Fruit fly (Drosophila melanogaster): Measurements from ENCODE around the gene path.

DNA sequence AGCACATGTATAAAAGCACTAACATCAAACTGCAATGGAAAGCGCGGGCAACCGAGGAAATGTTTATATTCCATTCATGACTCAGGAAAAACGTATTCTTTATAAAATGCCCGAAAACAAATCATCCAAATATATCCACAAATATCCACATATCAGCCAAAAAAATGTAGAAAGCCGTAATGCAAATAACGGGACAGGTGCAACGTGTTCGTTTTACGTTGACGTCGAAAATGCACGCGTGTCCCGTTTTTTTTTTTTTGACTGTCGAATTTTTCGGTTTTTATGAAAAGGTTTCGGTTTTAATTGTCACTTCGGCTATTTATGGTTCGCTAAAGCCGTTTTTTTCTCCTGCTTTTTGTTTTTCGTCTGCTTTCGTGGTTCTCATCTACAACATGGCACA lies 598 bp downstream of the path start:
- no peak for TF ChIP-seq Myc (optimal IDR thresholded peaks at IDR 0.05)
- no peak for TF ChIP-seq psq (optimal IDR thresholded peaks at IDR 0.05)
- TF ChIP-seq ttk (optimal IDR thresholded peaks at IDR 0.05), result no peak
- no peak for TF ChIP-seq h (optimal IDR thresholded peaks at IDR 0.05)
- TF ChIP-seq Sin3A (optimal IDR thresholded peaks at IDR 0.05), result no peak
